Fruit fly (Drosophila melanogaster) whole organism, pupa: Measurements from ENCODE around the gene spri.

Experiments
- CG10348 ChIP-seq: fragments of 200-800 bp; sonication (Bioruptor generic); IDR thresholded peaks from 2 replicates; pipeline ENCODE4 v1.3.6; 2022; ENCODE audit warnings: missing biosample characterization, missing genetic modification characterization
- CG12605 ChIP-seq: fragments of 200-800 bp; sonication (Bioruptor generic); IDR thresholded peaks from 2 replicates; pipeline ENCODE4 v1.3.6; 2022; ENCODE audit warnings: missing biosample characterization, missing genetic modification characterization
- CG13204 ChIP-seq: fragments of 200-800 bp; sonication (Bioruptor generic); optimal IDR thresholded peaks from 2 replicates; lab custom pipeline; 2018; ENCODE audit warnings: missing biosample characterization, mild to moderate bottlenecking, missing genetic modification characterization, moderate library complexity
- CG14655 ChIP-seq: fragments of 200-800 bp; sonication (Bioruptor generic); optimal IDR thresholded peaks from 3 replicates; lab custom pipeline; 2017; ENCODE audit warnings: mild to moderate bottlenecking, missing biosample characterization, missing genetic modification reagents, missing genetic modification characterization
- CG15710 ChIP-seq: fragments of 200-800 bp; sonication (Bioruptor generic); optimal IDR thresholded peaks from 2 replicates; lab custom pipeline; 2018; ENCODE audit warnings: missing biosample characterization, mild to moderate bottlenecking, missing genetic modification characterization, moderate library complexity
- CG17806 ChIP-seq: fragments of 200-800 bp; sonication (Bioruptor generic); optimal IDR thresholded peaks from 2 replicates; lab custom pipeline; 2018; ENCODE audit warnings: missing biosample characterization, mild to moderate bottlenecking, missing genetic modification characterization, moderate library complexity
- CG32121 ChIP-seq: fragments of 200-800 bp; sonication (Bioruptor generic); IDR thresholded peaks from 2 replicates; pipeline ENCODE4 v1.3.6; 2022; ENCODE audit warnings: missing biosample characterization, missing genetic modification characterization
- CG34367 ChIP-seq: fragments of 200-800 bp; sonication (Bioruptor generic); optimal IDR thresholded peaks from 2 replicates; lab custom pipeline; 2018; ENCODE audit warnings: missing biosample characterization, mild to moderate bottlenecking, missing genetic modification characterization
- CG4496 ChIP-seq: fragments of 200-800 bp; sonication (Bioruptor generic); IDR thresholded peaks from 3 replicates; pipeline ENCODE4 v1.3.6; 2022; ENCODE audit warnings: missing biosample characterization, missing genetic modification characterization
- CG8159 ChIP-seq: fragments of 200-800 bp; sonication (Bioruptor generic); optimal IDR thresholded peaks from 3 replicates; lab custom pipeline; 2018; ENCODE audit warnings: missing biosample characterization, mild to moderate bottlenecking, missing genetic modification characterization, moderate library complexity
- CG8301 ChIP-seq: fragments of 200-800 bp; sonication (Bioruptor generic); optimal IDR thresholded peaks from 2 replicates; lab custom pipeline; 2018; ENCODE audit warnings: missing biosample characterization, mild to moderate bottlenecking, missing genetic modification characterization
- CG9948 ChIP-seq: fragments of 200-800 bp; sonication (Bioruptor generic); optimal IDR thresholded peaks from 2 replicates; lab custom pipeline; 2018; ENCODE audit warnings: missing biosample characterization, mild to moderate bottlenecking, missing genetic modification characterization, moderate library complexity
- D1 ChIP-seq: fragments of 200-800 bp; sonication (Bioruptor generic); optimal IDR thresholded peaks from 2 replicates; lab custom pipeline; 2018; ENCODE audit warnings: missing biosample characterization, mild to moderate bottlenecking, missing genetic modification characterization, moderate library complexity
- EcR ChIP-seq: fragments of 200-800 bp; sonication (Bioruptor generic); optimal IDR thresholded peaks from 3 replicates; lab custom pipeline; 2019; ENCODE audit warnings: missing biosample characterization, missing genetic modification characterization, mild to moderate bottlenecking, moderate library complexity, missing genetic modification reagents
- Ets98B ChIP-seq: fragments of 200-800 bp; sonication (Bioruptor generic); IDR thresholded peaks from 2 replicates; pipeline ENCODE4 v1.3.6; 2022; ENCODE audit warnings: missing biosample characterization, missing genetic modification characterization
- Pif1A ChIP-seq: fragments of 200-800 bp; sonication (Bioruptor generic); optimal IDR thresholded peaks from 3 replicates; lab custom pipeline; 2016; ENCODE audit warnings: missing biosample characterization, missing genetic modification characterization
- Pif1B ChIP-seq: fragments of 200-800 bp; sonication (Bioruptor generic); optimal IDR thresholded peaks from 3 replicates; lab custom pipeline; 2016; ENCODE audit warnings: missing biosample characterization, missing genetic modification characterization
- Snoo ChIP-seq: fragments of 200-800 bp; sonication (Bioruptor generic); optimal IDR thresholded peaks from 3 replicates; lab custom pipeline; 2017; ENCODE audit warnings: missing biosample characterization, mild to moderate bottlenecking, missing genetic modification characterization, inconsistent platforms
- fd96Ca ChIP-seq: fragments of 200-800 bp; sonication (Bioruptor generic); IDR thresholded peaks from 3 replicates; pipeline ENCODE4 v1.3.6; 2022; ENCODE audit warnings: missing biosample characterization, missing genetic modification characterization
- gl ChIP-seq: fragments of 200-800 bp; sonication (Bioruptor generic); optimal IDR thresholded peaks from 2 replicates; lab custom pipeline; 2018; ENCODE audit warnings: missing biosample characterization, mild to moderate bottlenecking, missing genetic modification characterization
- rn ChIP-seq: fragments of 200-800 bp; sonication (Bioruptor generic); IDR thresholded peaks from 2 replicates; pipeline ENCODE4 v1.3.6; 2022; ENCODE audit warnings: missing biosample characterization, missing genetic modification characterization

spri gene

DNA sequence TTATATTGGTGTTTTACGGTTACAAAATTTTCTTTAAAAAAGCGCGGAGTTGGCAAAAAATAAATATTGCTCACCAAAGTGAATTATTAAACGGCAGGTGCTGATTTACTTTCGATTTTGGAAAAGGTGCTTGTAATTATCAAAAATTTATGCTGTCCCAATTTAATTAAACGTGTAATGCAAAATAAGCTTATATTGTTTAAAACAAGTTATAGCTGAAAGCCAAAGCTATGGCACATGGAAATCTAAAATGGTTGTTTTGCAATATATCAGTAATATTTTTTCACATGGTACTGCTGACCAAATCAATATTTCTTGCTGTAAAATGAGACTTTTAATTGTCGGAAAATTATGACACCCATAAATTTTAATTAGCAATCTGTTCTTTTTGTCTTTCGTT, 951 bp upstream of the spri start:
- TF ChIP-seq Pif1B (GFP tag; lab: Kevin White, UChicago): no peak
- TF ChIP-seq Snoo (tag; lab: Kevin White, UChicago): no peak
- TF ChIP-seq CG8301 (tag; lab: Kevin White, UChicago): no peak
- TF ChIP-seq CG14655: no peak
- no peak for TF ChIP-seq Ets98B
- TF ChIP-seq rn (GFP tag; lab: Robert Waterston, UW): no peak

DNA sequence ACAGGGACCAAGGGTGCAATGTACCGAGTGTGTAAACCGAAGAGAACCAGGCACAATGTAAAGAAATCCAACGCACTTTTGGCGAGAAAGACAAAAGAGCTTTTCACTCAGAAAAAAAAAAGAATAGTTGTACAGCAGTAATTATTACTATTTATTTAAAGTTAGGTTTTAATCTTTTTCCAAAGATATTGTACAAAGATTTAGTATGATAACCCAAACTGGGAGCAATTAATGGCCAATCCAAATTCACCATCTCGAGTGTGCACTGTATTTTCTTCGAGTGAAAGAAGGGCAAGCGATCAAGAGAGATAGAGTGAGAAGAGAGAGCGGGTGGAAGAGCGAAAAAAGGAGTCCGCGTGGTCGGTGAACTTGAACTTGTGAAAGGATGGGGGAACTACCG, 761 bp downstream of the spri start:
- TF ChIP-seq CG12605 (GFP tag; lab: Robert Waterston, UW): peak; percentile 74
- TF ChIP-seq CG14655: peak; percentile 70
- TF ChIP-seq CG9948 (tag; lab: Kevin White, UChicago): peak; percentile 93
- TF ChIP-seq CG8301 (tag; lab: Kevin White, UChicago): peak; percentile 68
- peak; percentile 99 for TF ChIP-seq EcR (GFP tag; lab: Kevin White, UChicago)
- peak; percentile 66 for TF ChIP-seq D1 (tag; lab: Kevin White, UChicago)
- TF ChIP-seq CG34367 (tag; lab: Kevin White, UChicago): peak; percentile 95
- peak; percentile 90 for TF ChIP-seq Snoo (tag; lab: Kevin White, UChicago)
- peak; percentile 74 for TF ChIP-seq gl
- TF ChIP-seq Pif1A: peak; percentile 94
- TF ChIP-seq CG8159 (tag; lab: Kevin White, UChicago): peak; percentile 94
- peak; percentile 94 for TF ChIP-seq CG15710 (tag; lab: Kevin White, UChicago)
- peak; percentile 68 for TF ChIP-seq CG13204 (GFP tag; lab: Kevin White, UChicago)
- peak; percentile 25; the same call in 1 of the 2 replicates for TF ChIP-seq CG32121 (GFP tag; lab: Robert Waterston, UW)
- peak; percentile 94 for TF ChIP-seq Pif1B (GFP tag; lab: Kevin White, UChicago)
- peak; percentile 88 for TF ChIP-seq CG4496 (GFP tag; lab: Robert Waterston, UW)
- peak; percentile 79 for TF ChIP-seq fd96Ca (GFP tag; lab: Robert Waterston, UW)
- TF ChIP-seq rn (GFP tag; lab: Robert Waterston, UW): peak; percentile 74
- peak; percentile 95 for TF ChIP-seq CG17806 (tag; lab: Kevin White, UChicago)
- TF ChIP-seq Ets98B: peak; percentile 62
- TF ChIP-seq CG10348 (GFP tag; lab: Robert Waterston, UW): no peak
- TF ChIP-seq, all 21 proteins: peak for 20

DNA sequence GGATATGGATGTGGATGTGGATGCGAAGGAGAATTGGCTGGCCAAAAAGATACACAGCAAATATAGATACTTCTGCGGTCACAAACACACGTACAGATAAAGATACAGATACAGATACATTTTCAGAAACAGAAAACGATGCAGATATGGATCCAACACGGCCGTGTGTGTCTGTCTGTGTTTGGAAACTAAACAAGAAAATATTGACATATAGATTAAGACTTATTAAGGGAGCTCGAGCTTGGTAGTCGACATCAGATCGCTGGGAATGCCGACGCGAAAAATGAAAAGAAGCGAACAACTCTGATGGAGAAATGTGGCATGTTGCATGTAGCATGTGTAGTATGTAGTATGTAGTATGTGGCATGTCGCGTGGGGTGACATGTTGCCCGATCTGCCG, 3.2 kb downstream of the spri start:
- TF ChIP-seq fd96Ca (GFP tag; lab: Robert Waterston, UW) (no peak), CG34367 (tag; lab: Kevin White, UChicago) (peak; percentile 3)

DNA sequence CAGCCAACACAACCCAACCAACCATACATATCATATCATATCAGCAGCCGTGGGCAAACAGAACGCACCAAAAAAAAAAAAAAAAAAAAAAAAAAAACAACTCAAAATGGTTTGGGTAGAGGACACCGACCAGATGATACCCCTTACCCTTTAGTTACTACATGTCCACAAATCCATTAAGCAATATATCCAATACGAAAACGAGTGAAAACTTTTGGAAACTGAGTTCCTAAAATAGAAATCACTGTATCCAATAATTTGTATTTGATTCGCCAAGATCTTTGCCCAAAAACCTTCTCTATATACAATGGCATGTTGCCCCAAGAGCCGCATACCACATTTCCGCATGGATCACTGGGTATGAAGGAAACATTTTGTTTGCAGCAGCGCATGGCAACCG, 3.7 kb downstream of the spri start:
- TF ChIP-seq gl: no peak
- peak; percentile 53 for TF ChIP-seq CG14655
- no peak for TF ChIP-seq CG13204 (GFP tag; lab: Kevin White, UChicago)
- TF ChIP-seq CG17806 (tag; lab: Kevin White, UChicago): peak; percentile 31
- TF ChIP-seq CG9948 (tag; lab: Kevin White, UChicago): peak; percentile 49
- no peak for TF ChIP-seq EcR (GFP tag; lab: Kevin White, UChicago)
- TF ChIP-seq CG12605 (GFP tag; lab: Robert Waterston, UW): 0 out of 2 replicates have a peak, but pooled peaks have one; percentile 21
- TF ChIP-seq CG34367 (tag; lab: Kevin White, UChicago): peak; percentile 24
- no peak for TF ChIP-seq Snoo (tag; lab: Kevin White, UChicago)
- peak; percentile 64 for TF ChIP-seq CG8159 (tag; lab: Kevin White, UChicago)
- no peak for TF ChIP-seq D1 (tag; lab: Kevin White, UChicago)
- TF ChIP-seq CG10348 (GFP tag; lab: Robert Waterston, UW): no peak
- TF ChIP-seq CG32121 (GFP tag; lab: Robert Waterston, UW): 0 out of 2 replicates have a peak, but pooled peaks have one; percentile 17
- TF ChIP-seq fd96Ca (GFP tag; lab: Robert Waterston, UW): peak; percentile 69
- peak; percentile 73 for TF ChIP-seq Pif1A
- no peak for TF ChIP-seq Ets98B
- peak; percentile 71 for TF ChIP-seq Pif1B (GFP tag; lab: Kevin White, UChicago)
- peak; percentile 17 for TF ChIP-seq CG8301 (tag; lab: Kevin White, UChicago)
- no peak; the same call in 1 of the 2 replicates for TF ChIP-seq rn (GFP tag; lab: Robert Waterston, UW)
- TF ChIP-seq CG15710 (tag; lab: Kevin White, UChicago): peak; percentile 52
- no peak for TF ChIP-seq CG4496 (GFP tag; lab: Robert Waterston, UW)

DNA sequence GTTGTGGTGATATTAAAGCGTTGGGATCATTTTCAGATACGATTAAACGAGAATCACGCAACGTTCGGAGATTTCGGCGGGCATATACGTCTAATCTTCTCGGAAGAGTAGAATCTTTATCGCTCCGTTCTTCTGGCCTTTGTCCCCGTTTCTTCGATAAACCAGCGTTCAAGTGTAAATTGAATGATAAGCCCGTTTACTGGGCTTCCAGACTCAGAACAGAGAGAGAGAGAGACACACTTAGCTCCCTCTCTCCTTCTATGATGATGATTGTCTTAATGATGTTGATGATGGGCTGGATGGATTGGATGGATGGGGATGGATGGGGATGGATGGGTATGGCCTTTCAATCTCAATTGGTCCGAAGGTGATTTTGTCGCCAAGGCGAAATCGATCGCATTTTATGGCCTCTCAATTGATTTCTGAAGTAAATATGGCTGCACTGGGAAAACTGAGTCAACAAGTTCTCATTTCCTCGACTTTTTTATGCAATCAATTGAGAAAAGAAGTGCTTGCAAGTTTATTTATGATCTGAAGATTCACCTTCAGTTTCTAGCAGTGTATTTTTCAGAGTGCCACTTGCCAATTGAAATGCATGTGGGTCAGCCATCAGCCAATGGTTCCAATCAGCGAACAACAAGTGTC, 4.6 kb downstream of the spri start:
- TF ChIP-seq gl (peak; percentile 7), D1 (tag; lab: Kevin White, UChicago) (no peak), CG8301 (tag; lab: Kevin White, UChicago) (peak; percentile 17), Ets98B (no peak), EcR (GFP tag; lab: Kevin White, UChicago) (peak; percentile 43), CG12605 (GFP tag; lab: Robert Waterston, UW) (no peak), CG17806 (tag; lab: Kevin White, UChicago) (peak; percentile 30), Pif1A (peak; percentile 52), CG14655 (peak; percentile 41), CG9948 (tag; lab: Kevin White, UChicago) (peak; percentile 41), CG10348 (GFP tag; lab: Robert Waterston, UW) (no peak), Pif1B (GFP tag; lab: Kevin White, UChicago) (no peak), Snoo (tag; lab: Kevin White, UChicago) (no peak), rn (GFP tag; lab: Robert Waterston, UW) (no peak), CG8159 (tag; lab: Kevin White, UChicago) (peak; percentile 64), CG15710 (tag; lab: Kevin White, UChicago) (peak; percentile 49), CG4496 (GFP tag; lab: Robert Waterston, UW) (no peak), CG13204 (GFP tag; lab: Kevin White, UChicago) (peak; percentile 17), CG32121 (GFP tag; lab: Robert Waterston, UW) (no peak), fd96Ca (GFP tag; lab: Robert Waterston, UW) (no peak), CG34367 (tag; lab: Kevin White, UChicago) (peak; percentile 5)
- TF ChIP-seq, all 21 proteins: peak for 11
